Worm (Caenorhabditis elegans) whole organism, L1 larva: ENCODE data around the gene myo-5.

ENCODE experiments used
- dsc-1 ChIP-seq: sonication (generic microtip); optimal IDR thresholded peaks from 2 replicates; lab custom pipeline; 2016; ENCODE audit warnings: mild to moderate bottlenecking, missing genetic modification characterization, missing compliant biosample characterization
- lir-3 ChIP-seq: sonication (generic microtip); optimal IDR thresholded peaks from 2 replicates; lab custom pipeline; 2016; ENCODE audit warnings: mild to moderate bottlenecking, missing genetic modification characterization, moderate library complexity, missing compliant biosample characterization; ENCODE audit not compliant: poor library complexity
- nhr-28 ChIP-seq: fragments of 150-350 bp; optimal IDR thresholded peaks from 2 replicates; lab custom pipeline; 2014; ENCODE audit warnings: missing biosample characterization, missing genetic modification characterization
- zag-1 ChIP-seq: fragments of 150-350 bp; optimal IDR thresholded peaks from 2 replicates; lab custom pipeline; 2014; ENCODE audit warnings: missing biosample characterization, missing genetic modification characterization
- ztf-11 ChIP-seq, 2 experiments: sonication (generic microtip); optimal IDR thresholded peaks; 2 replicates each; lab custom pipeline; 2016 to 2017; ENCODE audit warnings: missing genetic modification characterization in 2 of 2, missing biosample characterization in 1 of 2, missing compliant biosample characterization in 1 of 2
- ztf-4 ChIP-seq: fragments of 150-350 bp; optimal IDR thresholded peaks from 2 replicates; lab custom pipeline; 2014; ENCODE audit warnings: missing biosample characterization, missing genetic modification characterization

- no peak for TF ChIP-seq nhr-28 (tag; lab: Kevin White, UChicago)
- TF ChIP-seq dsc-1 (tag; lab: Kevin White, UChicago): no peak
- no peak for TF ChIP-seq zag-1 (tag; lab: Kevin White, UChicago)
- TF ChIP-seq ztf-4 (tag; lab: Kevin White, UChicago): no peak
- TF ChIP-seq ztf-11 (tag; optimal IDR thresholded peaks at IDR 0.05; lab: Kevin White, UChicago): no peak
- TF ChIP-seq lir-3: no peak
Measured at ce11 chrV:8130812-8131211, 22.0 kb downstream of the myo-5 start.
